Worm (Caenorhabditis elegans): Measurements from ENCODE around the gene F57G9.7.

ce11 chrII:12346289-12346989 is 51.1 kb downstream of the F57G9.7 start:
- TF ChIP-seq ets-4 (GFP tag; optimal IDR thresholded peaks at IDR 0.05) = no peak
- TF ChIP-seq nfya-1 (tag; optimal IDR thresholded peaks at IDR 0.05; ENCODE audit: borderline replicate concordance, insufficient read depth) = no peak
- no peak for TF ChIP-seq ama-1 (optimal IDR thresholded peaks at IDR 0.05)
- TF ChIP-seq ama-1 (GFP tag; optimal IDR thresholded peaks at IDR 0.05) = no peak
- no peak for TF ChIP-seq nhr-179 (tag; optimal IDR thresholded peaks at IDR 0.05)
- TF ChIP-seq F33H1.4 (GFP tag; IDR thresholded peaks at IDR 0.05) = no peak
